Worm (Caenorhabditis elegans): ENCODE results near the gene bre-1.

ce11 chrIV:9021245-9021779, 34.2 kb downstream of the bre-1 start:
- TF ChIP-seq unc-62 (GFP tag; optimal IDR thresholded peaks at IDR 0.05) = no peak
- TF ChIP-seq zag-1 (tag; optimal IDR thresholded peaks at IDR 0.05) = no peak
- TF ChIP-seq elt-1 (tag; optimal IDR thresholded peaks at IDR 0.05) = no peak
- no peak for TF ChIP-seq snpc-4 (tag; optimal IDR thresholded peaks at IDR 0.05)
- TF ChIP-seq fos-1 (tag; optimal IDR thresholded peaks at IDR 0.05) = no peak
- TF ChIP-seq ceh-82 (tag; optimal IDR thresholded peaks at IDR 0.05) = no peak
- TF ChIP-seq pqm-1 (tag; optimal IDR thresholded peaks at IDR 0.05) = no peak
- peak; percentile 36 for TF ChIP-seq pha-4 (tag; optimal IDR thresholded peaks at IDR 0.05)
